Fruit fly (Drosophila melanogaster): ENCODE measurements around the gene pic.

dm6 chr3R:13018284-13018900 lies 33.7 kb upstream of the pic start:
- TF ChIP-seq psq (optimal IDR thresholded peaks at IDR 0.05) (no peak), ttk (optimal IDR thresholded peaks at IDR 0.05) (no peak)

Data from Kc167 (cell line).